Fruit fly (Drosophila melanogaster): ENCODE results near the gene CG44325.

The CG44325 gene

dm6 chrX:9080962-9081361 lies 2.7 kb upstream of the CG44325 start, which contains the start of the genes CG7246 and HP1b (continued):
- TF ChIP-seq CG1024 (GFP tag; IDR thresholded peaks at IDR 0.05): peak; percentile 35; the same call in 1 of the 2 replicates
- no peak for TF ChIP-seq CG16863 (GFP tag; optimal IDR thresholded peaks at IDR 0.05)
- TF ChIP-seq so (GFP tag; IDR thresholded peaks at IDR 0.05): peak; percentile 62; the same call in 1 of the 3 replicates
- TF ChIP-seq Nf-YC (tag; optimal IDR thresholded peaks at IDR 0.05): peak; percentile 64
- no peak for TF ChIP-seq D (optimal IDR thresholded peaks at IDR 0.05)
- TF ChIP-seq D (GFP tag; optimal IDR thresholded peaks at IDR 0.05): peak; percentile 36
- TF ChIP-seq CG5180 (GFP tag; optimal IDR thresholded peaks at IDR 0.05): no peak
- TF ChIP-seq Dp (GFP tag; optimal IDR thresholded peaks at IDR 0.05): peak; percentile 47
- no peak for TF ChIP-seq usp (GFP tag; optimal IDR thresholded peaks at IDR 0.05)
- TF ChIP-seq abd-A (tag; optimal IDR thresholded peaks at IDR 0.05): no peak
- TF ChIP-seq gcm2 (GFP tag; optimal IDR thresholded peaks at IDR 0.05): no peak
- 0 out of 2 replicates have a peak, but pooled peaks have one; percentile 30 for TF ChIP-seq CG2129 (GFP tag; IDR thresholded peaks at IDR 0.05; ENCODE audit: partially characterized antibody)
- peak; percentile 68 for TF ChIP-seq vnd (GFP tag; IDR thresholded peaks at IDR 0.05; ENCODE audit: partially characterized antibody)
- TF ChIP-seq pnt (GFP tag; optimal IDR thresholded peaks at IDR 0.05): no peak
- TF ChIP-seq CG9797 (GFP tag; optimal IDR thresholded peaks at IDR 0.05): no peak
- peak; percentile 92 for TF ChIP-seq Ets65A (GFP tag)
- TF ChIP-seq CG7786 (GFP tag; optimal IDR thresholded peaks at IDR 0.05): no peak
- peak; percentile 44 for TF ChIP-seq vfl (GFP tag; optimal IDR thresholded peaks at IDR 0.05)
- TF ChIP-seq en (GFP tag; optimal IDR thresholded peaks at IDR 0.05): no peak
- no peak for TF ChIP-seq CG3065 (GFP tag; optimal IDR thresholded peaks at IDR 0.05)
- no peak for TF ChIP-seq schlank (tag; optimal IDR thresholded peaks at IDR 0.05)
- TF ChIP-seq CG34422 (GFP tag; IDR thresholded peaks at IDR 0.05): peak; percentile 80
- TF ChIP-seq CG7987 (GFP tag; optimal IDR thresholded peaks at IDR 0.05): peak; percentile 44
- TF ChIP-seq Stat92E (GFP tag; optimal IDR thresholded peaks at IDR 0.05): no peak
- TF ChIP-seq CG7928 (GFP tag; optimal IDR thresholded peaks at IDR 0.05): peak; percentile 33
- TF ChIP-seq CG1792 (GFP tag; optimal IDR thresholded peaks at IDR 0.05): no peak
- no peak for TF ChIP-seq mirr (GFP tag; optimal IDR thresholded peaks at IDR 0.05)
- TF ChIP-seq Rfx (GFP tag; IDR thresholded peaks at IDR 0.05): peak; percentile 86
- peak; percentile 51 for TF ChIP-seq al (GFP tag; IDR thresholded peaks at IDR 0.05)
- TF ChIP-seq CG34224 (GFP tag; IDR thresholded peaks at IDR 0.05; ENCODE audit: partially characterized antibody): peak; percentile 75
- TF ChIP-seq Dip2 (GFP tag; IDR thresholded peaks at IDR 0.05): no peak
- peak; percentile 75 for TF ChIP-seq CG17361 (GFP tag; IDR thresholded peaks at IDR 0.05)
- TF ChIP-seq B-H2 (GFP tag; optimal IDR thresholded peaks at IDR 0.05): peak; percentile 69
- peak; percentile 70 for TF ChIP-seq lbe (GFP tag; optimal IDR thresholded peaks at IDR 0.05)
- peak; percentile 60 for TF ChIP-seq CG3847 (GFP tag; IDR thresholded peaks at IDR 0.05)
- no peak for TF ChIP-seq chm (GFP tag; IDR thresholded peaks at IDR 0.05)
- peak; percentile 64 for TF ChIP-seq ind (GFP tag; optimal IDR thresholded peaks at IDR 0.05)
- peak; percentile 38 to 61 for TF ChIP-seq Hr51 (GFP tag; optimal IDR thresholded peaks at IDR 0.05)
- TF ChIP-seq CG4730 (GFP tag; IDR thresholded peaks at IDR 0.05): peak; percentile 71
- no peak for TF ChIP-seq MTF-1 (GFP tag; optimal IDR thresholded peaks at IDR 0.05; ENCODE audit: borderline replicate concordance)
- no peak for TF ChIP-seq CG6254 (GFP tag; optimal IDR thresholded peaks at IDR 0.05)
- peak; percentile 54 for TF ChIP-seq CG1603 (tag; optimal IDR thresholded peaks at IDR 0.05)
- peak; percentile 63 for TF ChIP-seq Blimp-1 (GFP tag; optimal IDR thresholded peaks at IDR 0.05)
- peak; percentile 33 for TF ChIP-seq CG13624 (GFP tag; optimal IDR thresholded peaks at IDR 0.05)
- TF ChIP-seq CG2678 (tag; optimal IDR thresholded peaks at IDR 0.05): peak; percentile 74
- TF ChIP-seq exex (tag; optimal IDR thresholded peaks at IDR 0.05): peak; percentile 49
- peak; percentile 66 for TF ChIP-seq nerfin-2 (GFP tag; IDR thresholded peaks at IDR 0.05; ENCODE audit: partially characterized antibody)
- TF ChIP-seq CG7963 (GFP tag; IDR thresholded peaks at IDR 0.05; ENCODE audit: partially characterized antibody): peak; percentile 34; the same call in 1 of the 3 replicates
- TF ChIP-seq CG3838 (GFP tag; optimal IDR thresholded peaks at IDR 0.05): no peak
- TF ChIP-seq Pdp1 (GFP tag; optimal IDR thresholded peaks at IDR 0.05): peak; percentile 55 to 56

Measured in whole organism, embryonic.